Fruit fly (Drosophila melanogaster) whole organism, embryonic: ENCODE data around the gene iav.
A peak's percentile ranks its signal among the peaks of the same experiment; 100 is the strongest.

ENCODE experiments used
- B-H2 ChIP-seq: fragments of 200-800 bp; sonication (Bioruptor generic); optimal IDR thresholded peaks from 2 replicates; lab custom pipeline; 2018; ENCODE audit warnings: missing biosample characterization, mild to moderate bottlenecking, missing genetic modification characterization
- CG10366 ChIP-seq: fragments of 200-800 bp; sonication (Bioruptor generic); IDR thresholded peaks from 2 replicates; pipeline ENCODE4 v1.3.6; 2022; ENCODE audit warnings: missing biosample characterization, missing genetic modification characterization
- CG10431 ChIP-seq: fragments of 200-800 bp; sonication (Bioruptor generic); optimal IDR thresholded peaks from 3 replicates; lab custom pipeline; 2018; ENCODE audit warnings: missing biosample characterization, mild to moderate bottlenecking, missing genetic modification characterization
- CG10462 ChIP-seq: fragments of 200-800 bp; sonication (Bioruptor generic); optimal IDR thresholded peaks from 2 replicates; lab custom pipeline; 2016; ENCODE audit warnings: missing biosample characterization, missing genetic modification characterization
- CG10565 ChIP-seq: fragments of 200-800 bp; sonication (Bioruptor generic); optimal IDR thresholded peaks from 3 replicates; lab custom pipeline; 2016; ENCODE audit warnings: missing biosample characterization, mild to moderate bottlenecking, missing genetic modification characterization
- CG11093 ChIP-seq: fragments of 200-800 bp; sonication (Bioruptor generic); IDR thresholded peaks from 3 replicates; pipeline ENCODE4 v1.3.6; 2022; ENCODE audit warnings: missing biosample characterization, missing genetic modification characterization
- CG11560 ChIP-seq: fragments of 200-800 bp; sonication (Bioruptor generic); IDR thresholded peaks from 3 replicates; pipeline ENCODE4 v1.3.6; 2022; ENCODE audit warnings: missing biosample characterization, missing genetic modification characterization
- CG12299 ChIP-seq: fragments of 200-800 bp; sonication (Bioruptor generic); optimal IDR thresholded peaks from 2 replicates; lab custom pipeline; 2018; ENCODE audit warnings: missing biosample characterization, mild to moderate bottlenecking, missing genetic modification characterization
- CG1233 ChIP-seq: fragments of 200-800 bp; sonication (Bioruptor generic); optimal IDR thresholded peaks from 4 replicates; lab custom pipeline; 2018; ENCODE audit warnings: missing biosample characterization, mild to moderate bottlenecking, missing genetic modification characterization
- CG13296 ChIP-seq: fragments of 200-800 bp; sonication (Bioruptor generic); optimal IDR thresholded peaks from 3 replicates; lab custom pipeline; 2018; ENCODE audit warnings: missing biosample characterization, mild to moderate bottlenecking, missing genetic modification characterization
- CG14860 ChIP-seq: fragments of 200-800 bp; sonication (Bioruptor generic); IDR thresholded peaks from 3 replicates; pipeline ENCODE4 v1.3.6; 2022; ENCODE audit warnings: missing biosample characterization, missing genetic modification characterization; ENCODE audit not compliant: partially characterized antibody
- CG1602 ChIP-seq: fragments of 200-800 bp; sonication (Bioruptor generic); optimal IDR thresholded peaks from 3 replicates; lab custom pipeline; 2016; ENCODE audit warnings: missing biosample characterization, missing genetic modification characterization
- CG17385 ChIP-seq: fragments of 200-800 bp; sonication (Bioruptor generic); optimal IDR thresholded peaks from 3 replicates; lab custom pipeline; 2018; ENCODE audit warnings: missing biosample characterization, mild to moderate bottlenecking, missing genetic modification characterization
- CG3163 ChIP-seq: fragments of 200-800 bp; sonication (Bioruptor generic); optimal IDR thresholded peaks from 3 replicates; lab custom pipeline; 2016; ENCODE audit warnings: missing biosample characterization, missing genetic modification characterization
- CG3847 ChIP-seq: fragments of 200-800 bp; sonication (Bioruptor generic); IDR thresholded peaks from 2 replicates; pipeline ENCODE4 v1.3.6; 2022; ENCODE audit warnings: missing biosample characterization, missing genetic modification characterization
- CG4404 ChIP-seq: fragments of 200-800 bp; sonication (Bioruptor generic); IDR thresholded peaks from 2 replicates; pipeline ENCODE4 v1.3.6; 2022; ENCODE audit warnings: missing biosample characterization, missing genetic modification characterization
- CG5245 ChIP-seq: fragments of 200-800 bp; sonication (Bioruptor generic); optimal IDR thresholded peaks from 3 replicates; lab custom pipeline; 2016; ENCODE audit warnings: missing biosample characterization, missing genetic modification characterization
- CG6765 ChIP-seq: fragments of 200-800 bp; sonication (Bioruptor generic); optimal IDR thresholded peaks from 3 replicates; lab custom pipeline; 2017; ENCODE audit warnings: missing biosample characterization, mild to moderate bottlenecking, missing genetic modification characterization
- CG7839 ChIP-seq: fragments of 200-800 bp; sonication (Bioruptor generic); optimal IDR thresholded peaks from 3 replicates; lab custom pipeline; 2018; ENCODE audit warnings: missing biosample characterization, mild to moderate bottlenecking, missing genetic modification characterization, moderate library complexity
- CrebB ChIP-seq: fragments of 200-800 bp; sonication (Bioruptor generic); optimal IDR thresholded peaks from 3 replicates; lab custom pipeline; 2018; ENCODE audit warnings: missing biosample characterization, mild to moderate bottlenecking, missing genetic modification characterization
- Dek ChIP-seq: fragments of 200-800 bp; sonication (Bioruptor generic); optimal IDR thresholded peaks from 3 replicates; lab custom pipeline; 2019; ENCODE audit warnings: missing biosample characterization, mild to moderate bottlenecking, missing genetic modification characterization, moderate library complexity
- Dip3 ChIP-seq: fragments of 200-800 bp; sonication (Bioruptor generic); optimal IDR thresholded peaks from 3 replicates; lab custom pipeline; 2016; ENCODE audit warnings: missing biosample characterization, missing genetic modification characterization
- Fer1 ChIP-seq: fragments of 200-800 bp; sonication (Bioruptor generic); optimal IDR thresholded peaks from 2 replicates; lab custom pipeline; 2017; ENCODE audit warnings: missing biosample characterization, mild to moderate bottlenecking, missing genetic modification characterization
- Fer3 ChIP-seq: fragments of 200-800 bp; sonication (Bioruptor generic); optimal IDR thresholded peaks from 2 replicates; lab custom pipeline; 2018; ENCODE audit warnings: missing biosample characterization, mild to moderate bottlenecking, missing genetic modification characterization, moderate library complexity
- Hey ChIP-seq: fragments of 200-800 bp; sonication (Bioruptor generic); optimal IDR thresholded peaks from 3 replicates; lab custom pipeline; 2018; ENCODE audit warnings: missing biosample characterization, mild to moderate bottlenecking, missing genetic modification characterization
- NC2α ChIP-seq: fragments of 200-800 bp; sonication (Bioruptor generic); optimal IDR thresholded peaks from 2 replicates; lab custom pipeline; 2016; ENCODE audit warnings: missing biosample characterization, missing genetic modification characterization
- Scr ChIP-seq: fragments of 200-800 bp; sonication (Bioruptor generic); IDR thresholded peaks from 2 replicates; pipeline ENCODE4 v1.3.6; 2022; ENCODE audit warnings: missing biosample characterization, missing genetic modification characterization; ENCODE audit not compliant: partially characterized antibody
- Sox102F ChIP-seq: fragments of 200-800 bp; sonication (Bioruptor generic); optimal IDR thresholded peaks from 2 replicates; lab custom pipeline; 2018; ENCODE audit warnings: missing biosample characterization, mild to moderate bottlenecking, missing genetic modification characterization, moderate library complexity
- Taf1 ChIP-seq: fragments of 200-800 bp; sonication (Bioruptor generic); IDR thresholded peaks from 2 replicates; pipeline ENCODE4 v1.3.6; 2022; ENCODE audit warnings: missing biosample characterization, missing genetic modification characterization
- Xrp1 ChIP-seq: fragments of 200-800 bp; sonication (Bioruptor generic); IDR thresholded peaks from 2 replicates; pipeline ENCODE4 v1.3.6; 2022; ENCODE audit warnings: missing biosample characterization, missing genetic modification characterization
- dimm ChIP-seq: fragments of 200-800 bp; sonication (Bioruptor generic); IDR thresholded peaks from 2 replicates; pipeline ENCODE4 v1.3.6; 2022; ENCODE audit warnings: missing biosample characterization, missing genetic modification characterization
- dpn ChIP-seq, 2 experiments: fragments of 200-800 bp; sonication (Bioruptor generic); optimal IDR thresholded peaks; 3 replicates each; lab custom pipeline; 2016; ENCODE audit warnings: missing biosample characterization in 2 of 2, missing genetic modification characterization in 2 of 2
- eve ChIP-seq, 2 experiments: fragments of >200 bp; optimal IDR thresholded peaks; 2 replicates each; lab custom pipeline; 2017; ENCODE audit warnings: missing biosample characterization in 2 of 2, missing genetic modification characterization in 2 of 2
- gsb ChIP-seq: fragments of 200-800 bp; sonication (Bioruptor generic); IDR thresholded peaks from 2 replicates; pipeline ENCODE4 v1.3.6; 2022; ENCODE audit warnings: missing biosample characterization, missing genetic modification characterization
- luna ChIP-seq: fragments of 200-800 bp; sonication (Bioruptor generic); optimal IDR thresholded peaks from 2 replicates; lab custom pipeline; 2016; ENCODE audit warnings: missing biosample characterization, missing genetic modification characterization
- mirr ChIP-seq: fragments of 200-800 bp; sonication (Bioruptor generic); optimal IDR thresholded peaks from 3 replicates; lab custom pipeline; 2018; ENCODE audit warnings: missing biosample characterization, mild to moderate bottlenecking, missing genetic modification characterization
- nau ChIP-seq: fragments of 200-800 bp; sonication (Bioruptor generic); optimal IDR thresholded peaks from 3 replicates; lab custom pipeline; 2017; ENCODE audit warnings: missing biosample characterization, mild to moderate bottlenecking, missing genetic modification characterization, missing genetic modification reagents
- onecut ChIP-seq: fragments of 200-800 bp; sonication (Bioruptor generic); IDR thresholded peaks from 2 replicates; pipeline ENCODE4 v1.3.6; 2022; ENCODE audit warnings: missing biosample characterization, missing genetic modification characterization
- peb ChIP-seq: fragments of 200-800 bp; sonication (Bioruptor generic); IDR thresholded peaks from 2 replicates; pipeline ENCODE4 v1.3.6; 2022; ENCODE audit warnings: missing biosample characterization, missing genetic modification characterization
- repo ChIP-seq: fragments of 200-800 bp; sonication (Bioruptor generic); optimal IDR thresholded peaks from 2 replicates; lab custom pipeline; 2016; ENCODE audit warnings: missing biosample characterization, missing genetic modification characterization
- rib ChIP-seq: fragments of 200-800 bp; sonication (Bioruptor generic); IDR thresholded peaks from 2 replicates; pipeline ENCODE4 v1.3.6; 2022; ENCODE audit warnings: missing biosample characterization, missing genetic modification characterization
- scrt ChIP-seq: fragments of 200-800 bp; sonication (Bioruptor generic); optimal IDR thresholded peaks from 2 replicates; lab custom pipeline; 2018; ENCODE audit warnings: missing biosample characterization, mild to moderate bottlenecking, missing genetic modification characterization, moderate library complexity
- shn ChIP-seq: fragments of 200-800 bp; sonication (Bioruptor generic); optimal IDR thresholded peaks from 3 replicates; lab custom pipeline; 2016; ENCODE audit warnings: missing biosample characterization, missing genetic modification characterization
- sob ChIP-seq: fragments of 200-800 bp; sonication (Bioruptor generic); IDR thresholded peaks from 2 replicates; pipeline ENCODE4 v1.3.6; 2022; ENCODE audit warnings: missing biosample characterization, missing genetic modification characterization
- stc ChIP-seq: fragments of 200-800 bp; sonication (Bioruptor generic); IDR thresholded peaks from 2 replicates; pipeline ENCODE4 v1.3.6; 2022; ENCODE audit warnings: missing biosample characterization, missing genetic modification characterization
- sug ChIP-seq: fragments of 200-800 bp; optimal IDR thresholded peaks from 2 replicates; lab custom pipeline; 2019; ENCODE audit warnings: missing biosample characterization, mild to moderate bottlenecking, missing genetic modification characterization, moderate library complexity
- vnd ChIP-seq: fragments of 200-800 bp; sonication (Bioruptor generic); IDR thresholded peaks from 3 replicates; pipeline ENCODE4 v1.3.6; 2022; ENCODE audit warnings: missing biosample characterization, missing genetic modification characterization; ENCODE audit not compliant: partially characterized antibody
- vvl ChIP-seq: fragments of 200-800 bp; sonication (Bioruptor generic); IDR thresholded peaks from 2 replicates; pipeline ENCODE4 v1.3.6; 2022; ENCODE audit warnings: missing biosample characterization, missing genetic modification characterization
- zfh1 ChIP-seq: fragments of 200-800 bp; sonication (Bioruptor generic); IDR thresholded peaks from 3 replicates; pipeline ENCODE4 v1.3.6; 2022; ENCODE audit warnings: missing biosample characterization, missing genetic modification characterization

Gene iav

dm6 chrX:6804485-6805295, 9.1 kb upstream of the iav start (continued):
- TF ChIP-seq mirr (GFP tag; lab: Kevin White, UChicago), result no peak
- TF ChIP-seq CG13296 (GFP tag; lab: Kevin White, UChicago), result peak; percentile 61
- TF ChIP-seq peb (GFP tag; lab: Robert Waterston, UW), result peak; percentile 56; the same call in 1 of the 2 replicates
- no peak for TF ChIP-seq luna
- peak; percentile 52 for TF ChIP-seq CG10462 (GFP tag; lab: Kevin White, UChicago)
- TF ChIP-seq Dek (tag; lab: Kevin White, UChicago), result peak; percentile 51
- TF ChIP-seq Scr (GFP tag; lab: Robert Waterston, UW), result 0 out of 2 replicates have a peak, but pooled peaks have one; percentile 8
- no peak for TF ChIP-seq repo (GFP tag; lab: Kevin White, UChicago)
- peak; percentile 87 for TF ChIP-seq sob (GFP tag; lab: Robert Waterston, UW)
- no peak for TF ChIP-seq vnd (GFP tag; lab: Robert Waterston, UW)
- peak; percentile 72 for TF ChIP-seq CG11560
- TF ChIP-seq Hey (tag; lab: Kevin White, UChicago), result no peak
- TF ChIP-seq CrebB (tag; lab: Kevin White, UChicago), result peak; percentile 21
- TF ChIP-seq dpn (GFP tag; optimal IDR thresholded peaks at IDR 0.05; lab: Kevin White, UChicago), result peak; percentile 48 to 81
- TF ChIP-seq CG14860 (GFP tag; lab: Robert Waterston, UW), result no peak
- TF ChIP-seq Dip3 (GFP tag; lab: Kevin White, UChicago), result peak; percentile 82
- TF ChIP-seq NC2α (GFP tag; lab: Kevin White, UChicago), result peak; percentile 29
- TF ChIP-seq Sox102F, result no peak
- TF ChIP-seq eve (GFP tag; optimal IDR thresholded peaks at IDR 0.05; lab: Kevin White, UChicago), result no peak
- peak; percentile 80; the same call in 2 of the 3 replicates for TF ChIP-seq CG11093 (GFP tag; lab: Robert Waterston, UW)
- peak; percentile 94 for TF ChIP-seq zfh1
- peak; percentile 36 for TF ChIP-seq shn (GFP tag; lab: Kevin White, UChicago)
- peak; percentile 65 for TF ChIP-seq Fer1 (GFP tag; lab: Kevin White, UChicago)
- TF ChIP-seq Xrp1, result peak; percentile 90
- no peak for TF ChIP-seq nau
- no peak for TF ChIP-seq CG10565 (GFP tag; lab: Kevin White, UChicago)
- TF ChIP-seq sug (tag; lab: Kevin White, UChicago), result peak; percentile 1
- TF ChIP-seq CG10431 (GFP tag; lab: Kevin White, UChicago), result no peak
- TF ChIP-seq CG1233 (GFP tag; lab: Kevin White, UChicago), result peak; percentile 46
- TF ChIP-seq onecut (GFP tag; lab: Robert Waterston, UW), result peak; percentile 62
- peak; percentile 77 for TF ChIP-seq CG1602
- no peak for TF ChIP-seq CG7839 (tag; lab: Kevin White, UChicago)
- peak; percentile 95 for TF ChIP-seq vvl (GFP tag; lab: Robert Waterston, UW)
- TF ChIP-seq CG5245, result peak; percentile 56
- TF ChIP-seq stc (GFP tag; lab: Robert Waterston, UW), result peak; percentile 91
- peak; percentile 78 for TF ChIP-seq Fer3 (tag; lab: Kevin White, UChicago)
- peak; percentile 89 for TF ChIP-seq CG10366
- peak; percentile 41 for TF ChIP-seq CG12299 (tag; lab: Kevin White, UChicago)
- TF ChIP-seq rib, result peak; percentile 78
- TF ChIP-seq gsb (GFP tag; lab: Robert Waterston, UW), result peak; percentile 46; the same call in 1 of the 2 replicates
- peak; percentile 52 for TF ChIP-seq CG17385 (GFP tag; lab: Kevin White, UChicago)
- TF ChIP-seq CG3163 (GFP tag; lab: Kevin White, UChicago), result peak; percentile 16
- peak; percentile 65 for TF ChIP-seq scrt (GFP tag; lab: Kevin White, UChicago)
- peak; percentile 77 for TF ChIP-seq CG4404
- peak; percentile 37 for TF ChIP-seq B-H2 (GFP tag; lab: Kevin White, UChicago)
- no peak for TF ChIP-seq CG6765 (GFP tag; lab: Kevin White, UChicago)
- peak; percentile 69 for TF ChIP-seq CG3847 (GFP tag; lab: Robert Waterston, UW)
- TF ChIP-seq dimm (GFP tag; lab: Robert Waterston, UW), result peak; percentile 76
- TF ChIP-seq Taf1 (GFP tag; lab: Robert Waterston, UW), result peak; percentile 72
